Worm (Caenorhabditis elegans) whole organism, young adult: ENCODE data around the gene T10D4.11.
"Not testable (repeated sequence)": the region's sequence is repeated elsewhere in the genome, so short reads cannot be mapped to it uniquely, and the experiment has no call there.

Experiments used
- B0035.1 ChIP-seq: sonication (generic microtip); optimal IDR thresholded peaks from 2 replicates; lab custom pipeline; 2016; ENCODE audit warnings: missing genetic modification characterization, mild to moderate bottlenecking, missing compliant biosample characterization, missing genotype, missing genetic modification reagents
- B0336.3 ChIP-seq: fragments of 200-800 bp; sonication (Bioruptor generic); IDR thresholded peaks from 2 replicates; pipeline ENCODE4 v1.3.6; 2022; ENCODE audit warnings: missing genetic modification characterization, missing compliant biosample characterization
- D2030.7 ChIP-seq: fragments of 200-800 bp; sonication (Bioruptor generic); IDR thresholded peaks from 2 replicates; pipeline ENCODE4 v1.3.6; 2022; ENCODE audit warnings: missing genetic modification reagents, missing genetic modification characterization, missing compliant biosample characterization
- F22D6.2 ChIP-seq: sonication (generic microtip); optimal IDR thresholded peaks from 2 replicates; lab custom pipeline; 2016; ENCODE audit warnings: mild to moderate bottlenecking, missing genetic modification characterization, missing compliant biosample characterization
- K12H6.12 ChIP-seq: fragments of 200-800 bp; sonication (Bioruptor generic); optimal IDR thresholded peaks from 2 replicates; lab custom pipeline; 2018; ENCODE audit warnings: mild to moderate bottlenecking, missing genetic modification characterization, missing compliant biosample characterization
- ama-1 ChIP-seq, 3 experiments: fragments of 150-350 bp in 1 of 3; sonication (generic microtip) in 2 of 3; optimal IDR thresholded peaks; 2 replicates each; lab custom pipeline; 2014 to 2018; ENCODE audit warnings: missing biosample characterization in 2 of 3, missing genetic modification characterization in 2 of 3, missing genetic modification reagents in 2 of 3
- ceh-58 ChIP-seq: fragments of 200-800 bp; sonication (Bioruptor generic); IDR thresholded peaks from 2 replicates; pipeline ENCODE4 v1.3.6; 2022; ENCODE audit warnings: missing genetic modification characterization, missing compliant biosample characterization
- ceh-79 ChIP-seq: sonication (generic microtip); optimal IDR thresholded peaks from 2 replicates; lab custom pipeline; 2017; ENCODE audit warnings: mild to moderate bottlenecking, missing genetic modification characterization, missing compliant biosample characterization
- dox-1 ChIP-seq: fragments of 200-800 bp; sonication (Bioruptor generic); IDR thresholded peaks from 2 replicates; pipeline ENCODE4 v1.3.6; 2022; ENCODE audit warnings: missing genetic modification reagents, missing genetic modification characterization, missing compliant biosample characterization
- dpff-1 ChIP-seq: sonication (generic microtip); optimal IDR thresholded peaks from 2 replicates; lab custom pipeline; 2017; ENCODE audit warnings: mild to moderate bottlenecking, missing genetic modification characterization, missing compliant biosample characterization
- efl-1 ChIP-seq: fragments of 150-350 bp; optimal IDR thresholded peaks from 2 replicates; lab custom pipeline; 2014; ENCODE audit warnings: missing biosample characterization, missing genetic modification reagents, missing genetic modification characterization
- hlh-12 ChIP-seq: sonication (generic microtip); optimal IDR thresholded peaks from 2 replicates; lab custom pipeline; 2016; ENCODE audit warnings: missing genetic modification characterization, missing compliant biosample characterization
- let-607 ChIP-seq, 2 experiments: fragments of 200-800 bp in 1 of 2; sonication (Bioruptor generic) in 1 of 2; sonication (generic microtip) in 1 of 2; optimal IDR thresholded peaks; 2 replicates each; lab custom pipeline; 2016 to 2018; ENCODE audit warnings: mild to moderate bottlenecking in 2 of 2, missing compliant biosample characterization in 2 of 2, missing genetic modification characterization in 2 of 2, moderate library complexity in 2 of 2, missing genotype in 1 of 2
- lin-26 ChIP-seq: fragments of 200-800 bp; sonication (Bioruptor generic); IDR thresholded peaks from 2 replicates; pipeline ENCODE4 v1.3.6; 2022; ENCODE audit warnings: missing genetic modification reagents, missing genetic modification characterization, missing compliant biosample characterization
- lin-35 ChIP-seq, 3 experiments: fragments of 150-350 bp in 2 of 3; sonication (generic microtip) in 1 of 3; optimal IDR thresholded peaks; 2 replicates each; lab custom pipeline; 2014 to 2018; ENCODE audit warnings: missing biosample characterization in 3 of 3, missing genetic modification characterization in 3 of 3, missing genetic modification reagents in 3 of 3
- lin-40 ChIP-seq: sonication (generic microtip); optimal IDR thresholded peaks from 2 replicates; lab custom pipeline; 2016; ENCODE audit warnings: missing genetic modification characterization, mild to moderate bottlenecking, missing compliant biosample characterization, missing genotype, missing genetic modification reagents
- madf-3 ChIP-seq: fragments of 200-800 bp; sonication (Bioruptor generic); IDR thresholded peaks from 2 replicates; pipeline ENCODE4 v1.3.6; 2022; ENCODE audit warnings: missing genetic modification reagents, missing genetic modification characterization, missing compliant biosample characterization
- mes-4 ChIP-seq: sonication (generic microtip); optimal IDR thresholded peaks from 2 replicates; lab custom pipeline; 2016; ENCODE audit warnings: missing genotype, missing genetic modification characterization, missing compliant biosample characterization
- mxl-1 ChIP-seq: sonication (generic microtip); optimal IDR thresholded peaks from 2 replicates; lab custom pipeline; 2016; ENCODE audit warnings: missing genetic modification characterization, missing compliant biosample characterization
- nhr-179 ChIP-seq: sonication (generic microtip); optimal IDR thresholded peaks from 2 replicates; lab custom pipeline; 2016; ENCODE audit warnings: mild to moderate bottlenecking, missing genetic modification characterization, missing compliant biosample characterization
- nhr-80 ChIP-seq: sonication (generic microtip); optimal IDR thresholded peaks from 2 replicates; lab custom pipeline; 2016; ENCODE audit warnings: missing genetic modification characterization, missing compliant biosample characterization
- pbrm-1 ChIP-seq: fragments of 200-800 bp; sonication (Bioruptor generic); IDR thresholded peaks from 2 replicates; pipeline ENCODE4 v1.3.6; 2022; ENCODE audit warnings: missing genetic modification reagents, missing genetic modification characterization, missing compliant biosample characterization
- pha-4 ChIP-seq: fragments of 150-350 bp; sonication (generic microtip); optimal IDR thresholded peaks from 2 replicates; lab custom pipeline; 2014; ENCODE audit warnings: missing biosample characterization, missing genetic modification reagents, missing genetic modification characterization
- snpc-3.4 ChIP-seq: sonication (generic microtip); optimal IDR thresholded peaks from 2 replicates; lab custom pipeline; 2017; ENCODE audit warnings: missing genetic modification characterization, mild to moderate bottlenecking, missing compliant biosample characterization, antibody characterized with exemption, moderate library complexity, missing genotype, missing genetic modification reagents
- unc-130 ChIP-seq: sonication (generic microtip); optimal IDR thresholded peaks from 2 replicates; lab custom pipeline; 2016; ENCODE audit warnings: missing genetic modification reagents, missing genetic modification characterization, missing compliant biosample characterization
- zfh-2 ChIP-seq: fragments of 200-800 bp; sonication (Bioruptor generic); conservative IDR thresholded peaks from 2 replicates; pipeline ENCODE4 v1.3.6; 2022; ENCODE audit warnings: missing genetic modification reagents, missing genetic modification characterization, missing compliant biosample characterization
- zim-3 ChIP-seq: sonication (generic microtip); optimal IDR thresholded peaks from 2 replicates; lab custom pipeline; 2017; ENCODE audit warnings: mild to moderate bottlenecking, missing genetic modification characterization, moderate library complexity, missing compliant biosample characterization
- ztf-18 ChIP-seq: sonication (generic microtip); optimal IDR thresholded peaks from 2 replicates; lab custom pipeline; 2016; ENCODE audit warnings: missing genotype, mild to moderate bottlenecking, missing genetic modification characterization, missing compliant biosample characterization
- ztf-26 ChIP-seq: sonication (generic microtip); optimal IDR thresholded peaks from 2 replicates; lab custom pipeline; 2017; ENCODE audit warnings: missing genetic modification characterization, missing compliant biosample characterization

The T10D4.11 gene

DNA sequence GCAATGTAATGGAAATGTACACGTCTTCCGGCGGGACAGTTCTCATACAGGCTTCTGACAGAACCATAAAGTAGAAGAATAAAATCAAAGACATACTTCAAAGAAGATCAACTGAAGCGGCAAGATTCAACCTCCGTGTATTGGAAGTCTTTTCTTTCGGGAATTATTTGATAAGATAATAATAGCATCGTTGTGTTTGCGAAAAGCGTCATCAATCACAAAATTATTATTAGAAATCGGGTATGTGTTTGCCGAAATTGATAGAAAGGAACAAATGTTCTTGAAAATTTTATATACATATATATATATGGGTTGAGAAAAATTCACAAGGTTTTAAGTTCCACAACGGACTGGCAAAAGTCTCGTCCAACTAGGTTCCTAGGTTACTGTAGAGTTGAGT, 42.1 kb upstream of the T10D4.11 start, which contains the start of gene Y27F2A.9:
Gene Y27F2A.9, minus strand, starts transcription at position 101 of the 400 bp plus-strand sequence.
- not testable (repeated sequence) for TF ChIP-seq ztf-18 (tag; lab: Kevin White, UChicago); pbrm-1 (GFP tag; lab: Robert Waterston, UW); unc-130 (GFP tag; lab: Kevin White, UChicago)

DNA sequence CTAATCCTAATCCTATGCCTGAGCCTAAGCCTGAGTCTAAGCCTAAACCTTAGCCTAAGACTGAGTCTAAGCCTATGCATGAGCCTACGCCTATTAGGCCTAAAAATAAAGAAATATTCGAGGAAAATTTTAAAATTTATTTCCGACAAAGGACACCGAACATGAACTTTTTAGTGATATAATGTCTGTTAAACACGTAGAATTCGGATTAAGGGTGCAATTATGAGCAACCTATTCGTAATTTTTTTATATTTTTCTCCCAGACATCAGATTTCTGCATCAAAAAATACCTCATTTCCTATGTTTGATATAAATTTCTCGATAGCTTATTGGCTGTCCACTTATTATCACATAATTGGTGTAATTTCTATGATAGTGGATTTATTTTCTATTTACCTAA, 39.6 kb upstream of the T10D4.11 start, which contains the start of gene Y27F2A.11:
Gene Y27F2A.11, plus strand, starts transcription at position 301 of the 400 bp plus-strand sequence.
- TF ChIP-seq snpc-3.4 (tag; lab: Kevin White, UChicago); nhr-179; B0336.3 (GFP tag; lab: Robert Waterston, UW): not testable (repeated sequence)

DNA sequence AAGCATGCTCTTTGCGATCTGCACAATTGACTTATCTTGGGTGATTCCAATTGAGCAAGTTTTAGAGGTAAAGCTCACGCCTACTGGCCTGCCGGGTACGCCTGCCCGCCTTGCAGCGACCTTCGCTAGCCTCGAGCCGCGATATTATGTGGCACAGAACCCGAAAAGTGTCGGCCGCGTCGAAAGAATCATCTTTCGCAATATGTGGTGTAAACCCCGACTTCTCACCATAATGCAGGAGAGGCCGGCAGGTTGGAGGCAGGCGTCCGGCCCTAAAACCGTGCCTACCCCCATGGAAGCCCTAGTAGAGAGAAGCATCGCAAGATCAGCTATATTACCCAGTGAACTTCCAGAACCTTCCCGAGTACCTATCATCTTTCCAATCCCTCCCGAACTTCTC, 36.4 kb upstream of the T10D4.11 start:
- TF ChIP-seq K12H6.12 (tag; lab: Kevin White, UChicago) = no peak
- no peak for TF ChIP-seq B0035.1 (tag; lab: Kevin White, UChicago)
- TF ChIP-seq zfh-2 = peak; percentile 67

DNA sequence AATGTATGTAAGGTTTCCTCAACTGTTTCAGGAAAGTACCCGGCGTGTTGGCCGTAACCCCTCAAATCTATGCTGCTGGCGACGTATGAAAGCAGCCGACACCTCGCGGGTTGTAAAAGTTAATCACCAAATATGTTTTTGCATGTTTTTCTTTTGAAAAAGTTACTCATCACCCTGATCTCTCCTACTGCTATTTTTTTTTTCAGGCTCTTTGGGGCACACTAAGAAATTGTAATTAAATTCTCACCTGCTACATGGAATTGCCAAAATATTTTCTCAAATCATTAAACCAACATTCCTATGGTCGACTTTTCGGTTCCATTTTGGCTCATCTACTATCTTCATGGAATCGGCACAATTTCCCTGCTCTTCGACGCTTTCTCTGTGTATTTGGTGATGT, 35.4 kb upstream of the T10D4.11 start, which contains the start of gene sri-78:
Gene sri-78, plus strand, starts transcription at position 301 of the 400 bp plus-strand sequence.
- not testable (repeated sequence) for TF ChIP-seq ceh-58; pha-4 (tag; lab: Kevin White, UChicago); mxl-1

DNA sequence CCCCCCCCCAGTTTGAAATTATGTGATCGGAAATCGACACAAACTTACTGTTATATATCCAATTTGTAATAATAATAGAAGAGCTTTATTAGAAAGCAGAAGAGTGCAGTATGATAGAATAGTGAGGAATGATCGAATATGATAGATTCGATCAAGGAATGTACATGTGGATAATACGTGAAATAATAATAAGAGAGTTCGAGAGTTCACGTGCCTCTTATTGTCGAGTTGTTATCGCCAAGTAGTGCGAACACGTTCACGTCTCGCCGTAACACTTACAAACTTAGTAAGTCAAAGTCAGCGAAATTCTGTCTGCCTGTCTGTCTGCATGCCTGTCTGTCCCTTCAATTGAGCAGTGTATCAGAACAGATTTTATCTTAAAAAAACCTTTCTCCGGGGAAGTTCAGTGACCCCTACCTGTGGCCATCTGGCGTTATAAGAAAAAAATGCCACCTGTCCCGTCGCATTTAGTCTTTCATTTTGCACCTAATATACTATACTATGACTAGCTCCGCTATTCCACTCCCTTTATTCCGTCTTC, 33.9 kb upstream of the T10D4.11 start, which contains the start of the genes Y27F2A.6 and Y27F2A.8:
Gene Y27F2A.6, minus strand, starts transcription at position 101 of the 541 bp plus-strand sequence.
Gene Y27F2A.8, plus strand, starts transcription at position 491 of the 541 bp plus-strand sequence.
- not testable (repeated sequence) for TF ChIP-seq let-607 (tag; optimal IDR thresholded peaks at IDR 0.05; lab: Kevin White, UChicago); lin-26 (GFP tag; lab: Robert Waterston, UW); dox-1 (GFP tag; lab: Robert Waterston, UW)

DNA sequence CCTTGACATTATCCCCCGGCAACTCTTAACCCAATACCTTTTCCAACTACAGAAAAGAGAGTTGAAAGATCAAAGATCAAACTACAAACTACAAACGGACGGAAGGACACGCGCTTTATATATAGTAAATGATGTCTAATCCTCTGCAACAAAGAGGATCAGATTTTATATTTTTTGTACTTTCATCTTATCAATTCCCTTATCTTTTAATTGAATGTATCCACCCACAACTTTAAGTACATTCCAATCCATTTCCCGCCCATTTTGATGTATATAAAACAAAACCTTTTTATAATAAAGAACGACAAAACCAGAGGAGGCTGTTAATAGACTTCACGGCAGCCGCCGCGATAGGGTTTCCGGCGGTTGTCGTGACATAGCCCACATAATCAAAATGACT, 28.2 kb upstream of the T10D4.11 start, which contains the start of gene sri-40:
Gene sri-40, plus strand, starts transcription at position 301 of the 400 bp plus-strand sequence.
- TF ChIP-seq K12H6.12 (tag; lab: Kevin White, UChicago); ama-1 (optimal IDR thresholded peaks at IDR 0.05; lab: Kevin White, UChicago); ama-1 (GFP tag; optimal IDR thresholded peaks at IDR 0.05; lab: Kevin White, UChicago); F22D6.2: not testable (repeated sequence)

DNA sequence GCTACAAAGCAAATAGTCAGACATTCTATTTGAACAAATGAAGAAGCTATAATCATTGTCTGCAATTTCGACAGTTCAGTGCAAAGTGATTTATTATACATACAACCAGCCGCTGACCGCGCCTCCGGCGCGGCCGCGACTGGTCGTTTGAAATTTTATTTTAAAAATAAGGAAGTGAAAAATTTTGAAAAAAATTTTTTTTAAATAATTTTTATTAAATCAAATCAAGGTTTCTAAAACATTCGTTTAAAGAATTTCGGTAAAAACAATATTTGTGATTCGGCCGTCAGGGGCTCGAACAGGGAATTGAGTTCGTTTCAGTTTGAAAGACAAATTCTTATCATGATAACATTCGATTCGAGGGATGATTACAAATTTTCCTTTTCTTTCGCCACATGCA, 22.8 kb upstream of the T10D4.11 start, which contains the start of gene Y27F2A.10:
Gene Y27F2A.10, minus strand, starts transcription at position 101 of the 400 bp plus-strand sequence.
- no peak for TF ChIP-seq ztf-26 (tag; lab: Kevin White, UChicago)
- no peak for TF ChIP-seq lin-40 (tag; lab: Kevin White, UChicago)
- TF ChIP-seq ceh-79 (tag; lab: Kevin White, UChicago) = no peak
- no peak for TF ChIP-seq hlh-12 (tag; lab: Kevin White, UChicago)
- TF ChIP-seq dpff-1 = no peak
- no peak for TF ChIP-seq D2030.7 (GFP tag; lab: Robert Waterston, UW)
- no peak for TF ChIP-seq madf-3 (GFP tag; lab: Robert Waterston, UW)
- no peak for TF ChIP-seq lin-35 (GFP tag; optimal IDR thresholded peaks at IDR 0.05; lab: Kevin White, UChicago)
- TF ChIP-seq nhr-80 (tag; lab: Kevin White, UChicago) = no peak
- no peak for TF ChIP-seq mes-4 (tag; lab: Kevin White, UChicago)
- TF ChIP-seq ama-1 (optimal IDR thresholded peaks at IDR 0.05; lab: Kevin White, UChicago) = no peak
- no peak for TF ChIP-seq ama-1 (GFP tag; optimal IDR thresholded peaks at IDR 0.05; lab: Kevin White, UChicago)
- no peak for TF ChIP-seq zim-3
- no peak for TF ChIP-seq efl-1 (GFP tag; lab: Kevin White, UChicago)
- TF ChIP-seq, all 124 proteins: peak for 0
